Worm (Caenorhabditis elegans) whole organism, L3 larva: ENCODE measurements around the gene C02G6.3.

Experiments
- R02D3.7 ChIP-seq: fragments of 150-350 bp; optimal IDR thresholded peaks from 2 replicates; lab custom pipeline; 2014; ENCODE audit warnings: missing biosample characterization, missing genetic modification characterization
- ZK546.5 ChIP-seq: sonication (generic microtip); optimal IDR thresholded peaks from 2 replicates; lab custom pipeline; 2017; ENCODE audit warnings: missing biosample characterization, missing genetic modification characterization
- aly-2 ChIP-seq: fragments of 150-350 bp; optimal IDR thresholded peaks from 2 replicates; lab custom pipeline; 2014; ENCODE audit warnings: missing biosample characterization, missing genetic modification characterization
- ama-1 ChIP-seq: fragments of 150-350 bp; optimal IDR thresholded peaks from 2 replicates; lab custom pipeline; 2018
- ceh-16 ChIP-seq: sonication (generic microtip); optimal IDR thresholded peaks from 2 replicates; lab custom pipeline; 2017; ENCODE audit warnings: missing biosample characterization, missing genetic modification characterization
- ceh-28 ChIP-seq: fragments of 150-350 bp; optimal IDR thresholded peaks from 2 replicates; lab custom pipeline; 2014; ENCODE audit warnings: missing biosample characterization, missing genetic modification reagents, missing genetic modification characterization
- ceh-82 ChIP-seq: fragments of 150-350 bp; optimal IDR thresholded peaks from 2 replicates; lab custom pipeline; 2014; ENCODE audit warnings: missing biosample characterization, missing genetic modification characterization
- ceh-9 ChIP-seq: sonication (generic microtip); optimal IDR thresholded peaks from 2 replicates; lab custom pipeline; 2018; ENCODE audit warnings: missing biosample characterization, missing genetic modification characterization
- egl-27 ChIP-seq: sonication (generic microtip); optimal IDR thresholded peaks from 4 replicates; lab custom pipeline; 2017; ENCODE audit warnings: missing biosample characterization, missing genetic modification reagents, missing genetic modification characterization
- egl-5 ChIP-seq: fragments of 150-350 bp; optimal IDR thresholded peaks from 2 replicates; lab custom pipeline; 2017; ENCODE audit warnings: missing biosample characterization, missing genetic modification reagents, missing genetic modification characterization, inconsistent platforms
- elt-2 ChIP-seq: sonication (generic microtip); optimal IDR thresholded peaks from 2 replicates; lab custom pipeline; 2016; ENCODE audit warnings: missing genetic modification reagents, mild to moderate bottlenecking, missing genetic modification characterization, missing compliant biosample characterization
- elt-3 ChIP-seq, 3 experiments: fragments of 150-350 bp in 1 of 3; sonication (generic microtip) in 2 of 3; optimal IDR thresholded peaks; 2 replicates in 2 of 3; 4 replicates in 1 of 3; lab custom pipeline; 2014 to 2017; ENCODE audit warnings: missing biosample characterization in 3 of 3, missing genetic modification characterization in 3 of 3
- eor-1 ChIP-seq, 2 experiments: fragments of 150-350 bp; optimal IDR thresholded peaks; 2 replicates each; lab custom pipeline; 2014 to 2018; ENCODE audit warnings: missing biosample characterization in 2 of 2, missing genetic modification characterization in 2 of 2
- fkh-10 ChIP-seq: sonication (generic microtip); optimal IDR thresholded peaks from 2 replicates; lab custom pipeline; 2017; ENCODE audit warnings: missing biosample characterization, missing genetic modification reagents, missing genetic modification characterization
- fkh-2 ChIP-seq: fragments of 150-350 bp; optimal IDR thresholded peaks from 2 replicates; lab custom pipeline; 2014; ENCODE audit warnings: missing biosample characterization, missing genetic modification reagents, missing genetic modification characterization
- hmg-11 ChIP-seq: sonication (generic microtip); optimal IDR thresholded peaks from 2 replicates; lab custom pipeline; 2016; ENCODE audit warnings: missing genetic modification characterization, missing compliant biosample characterization
- jun-1 ChIP-seq: fragments of 150-350 bp; optimal IDR thresholded peaks from 2 replicates; lab custom pipeline; 2014; ENCODE audit warnings: missing biosample characterization, missing genetic modification reagents, missing genetic modification characterization
- lin-15B ChIP-seq: fragments of 150-350 bp; optimal IDR thresholded peaks from 2 replicates; lab custom pipeline; 2014; ENCODE audit warnings: missing biosample characterization, missing genetic modification characterization
- lsy-12 ChIP-seq: sonication (generic microtip); optimal IDR thresholded peaks from 2 replicates; lab custom pipeline; 2016; ENCODE audit warnings: mild to moderate bottlenecking, missing genetic modification characterization, missing compliant biosample characterization
- mdl-1 ChIP-seq: fragments of 150-350 bp; optimal IDR thresholded peaks from 2 replicates; lab custom pipeline; 2014; ENCODE audit warnings: missing biosample characterization, missing genetic modification characterization
- mml-1 ChIP-seq: fragments of 150-350 bp; sonication (generic microtip); optimal IDR thresholded peaks from 3 replicates; lab custom pipeline; 2014; ENCODE audit warnings: missing biosample characterization, missing genetic modification characterization
- nhr-11 ChIP-seq: fragments of 150-350 bp; optimal IDR thresholded peaks from 2 replicates; lab custom pipeline; 2014; ENCODE audit warnings: missing biosample characterization, missing genetic modification characterization
- nhr-12 ChIP-seq: fragments of 150-350 bp; optimal IDR thresholded peaks from 2 replicates; lab custom pipeline; 2014; ENCODE audit warnings: missing biosample characterization, missing genetic modification characterization
- nhr-23 ChIP-seq: fragments of 150-350 bp; optimal IDR thresholded peaks from 2 replicates; lab custom pipeline; 2014; ENCODE audit warnings: missing biosample characterization, missing genetic modification reagents, missing genetic modification characterization
- nhr-25 ChIP-seq: sonication (generic microtip); optimal IDR thresholded peaks from 2 replicates; lab custom pipeline; 2017; ENCODE audit warnings: missing biosample characterization, missing genetic modification characterization
- nhr-28 ChIP-seq: fragments of 150-350 bp; optimal IDR thresholded peaks from 2 replicates; lab custom pipeline; 2014; ENCODE audit warnings: missing biosample characterization, missing genetic modification characterization
- nhr-43 ChIP-seq: sonication (generic microtip); optimal IDR thresholded peaks from 2 replicates; lab custom pipeline; 2016; ENCODE audit warnings: mild to moderate bottlenecking, missing genetic modification characterization, missing compliant biosample characterization; ENCODE audit not compliant: poor library complexity, severe bottlenecking
- nhr-67 ChIP-seq: fragments of 150-350 bp; optimal IDR thresholded peaks from 2 replicates; lab custom pipeline; 2014; ENCODE audit warnings: missing biosample characterization, missing genetic modification characterization
- nhr-76 ChIP-seq: fragments of 150-350 bp; sonication (generic microtip); optimal IDR thresholded peaks from 5 replicates; lab custom pipeline; 2014; ENCODE audit warnings: missing biosample characterization, missing genetic modification characterization
- nhr-77 ChIP-seq: fragments of 150-350 bp; optimal IDR thresholded peaks from 2 replicates; lab custom pipeline; 2014; ENCODE audit warnings: missing biosample characterization, missing genetic modification characterization
- pqm-1 ChIP-seq: fragments of 150-350 bp; optimal IDR thresholded peaks from 2 replicates; lab custom pipeline; 2017; ENCODE audit warnings: missing biosample characterization, missing genetic modification characterization, inconsistent platforms
- skn-1 ChIP-seq: fragments of 150-350 bp; optimal IDR thresholded peaks from 2 replicates; lab custom pipeline; 2014; ENCODE audit warnings: missing biosample characterization, missing genetic modification characterization
- snpc-4 ChIP-seq: fragments of 150-350 bp; optimal IDR thresholded peaks from 2 replicates; lab custom pipeline; 2014; ENCODE audit warnings: missing biosample characterization, missing genetic modification characterization
- unc-39 ChIP-seq: sonication (generic microtip); optimal IDR thresholded peaks from 4 replicates; lab custom pipeline; 2017; ENCODE audit warnings: missing biosample characterization, missing genetic modification characterization
- zag-1 ChIP-seq: fragments of 150-350 bp; optimal IDR thresholded peaks from 2 replicates; lab custom pipeline; 2014; ENCODE audit warnings: missing biosample characterization, missing genetic modification characterization
- ztf-11 ChIP-seq: fragments of 150-350 bp; optimal IDR thresholded peaks from 2 replicates; lab custom pipeline; 2014; ENCODE audit warnings: missing biosample characterization, missing genetic modification characterization

Gene C02G6.3

DNA sequence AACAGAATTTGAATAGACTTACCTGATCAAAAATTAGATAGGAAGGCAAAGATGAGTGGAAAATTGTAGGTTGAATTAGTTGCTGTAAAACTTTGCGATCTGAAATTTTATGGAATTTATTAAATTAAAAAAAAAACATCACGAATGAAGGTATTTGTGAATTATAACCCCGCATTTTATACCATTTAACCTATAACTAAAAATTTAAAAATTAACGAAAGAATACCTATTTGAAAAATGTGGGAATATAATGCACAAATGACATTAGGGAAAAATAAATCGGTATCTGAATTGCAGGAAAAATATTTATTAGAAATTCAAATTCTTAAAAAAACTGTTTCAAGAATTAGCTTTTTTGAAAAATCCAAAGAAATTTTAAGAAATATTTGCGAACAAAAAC lies 10.9 kb upstream of the C02G6.3 start, which contains the start of gene F26F12.4:
Gene F26F12.4, minus strand, starts transcription at position 101 of the 400 bp plus-strand sequence.
- no peak for TF ChIP-seq ztf-11 (tag; lab: Kevin White, UChicago)
- TF ChIP-seq nhr-76 (tag; lab: Kevin White, UChicago), result no peak
- TF ChIP-seq elt-3 (tag; optimal IDR thresholded peaks at IDR 0.05; lab: Kevin White, UChicago), result no peak
- TF ChIP-seq nhr-43 (tag; lab: Kevin White, UChicago), result no peak
- TF ChIP-seq ceh-82 (tag; lab: Kevin White, UChicago), result no peak
- TF ChIP-seq nhr-25, result no peak
- TF ChIP-seq mdl-1 (tag; lab: Kevin White, UChicago), result no peak
- no peak for TF ChIP-seq nhr-23
- no peak for TF ChIP-seq ceh-28 (tag; lab: Kevin White, UChicago)
- no peak for TF ChIP-seq ceh-9 (tag; lab: Kevin White, UChicago)
- TF ChIP-seq pqm-1 (tag; lab: Kevin White, UChicago), result no peak
- no peak for TF ChIP-seq mml-1
- TF ChIP-seq hmg-11 (tag; lab: Kevin White, UChicago), result no peak
- TF ChIP-seq R02D3.7 (tag; lab: Kevin White, UChicago), result no peak
- TF ChIP-seq nhr-67 (tag; lab: Kevin White, UChicago), result no peak
- no peak for TF ChIP-seq snpc-4 (tag; lab: Kevin White, UChicago)
- TF ChIP-seq nhr-77 (tag; lab: Kevin White, UChicago), result no peak
- TF ChIP-seq nhr-28 (tag; lab: Kevin White, UChicago), result no peak
- TF ChIP-seq, all 47 proteins: peak for 0

DNA sequence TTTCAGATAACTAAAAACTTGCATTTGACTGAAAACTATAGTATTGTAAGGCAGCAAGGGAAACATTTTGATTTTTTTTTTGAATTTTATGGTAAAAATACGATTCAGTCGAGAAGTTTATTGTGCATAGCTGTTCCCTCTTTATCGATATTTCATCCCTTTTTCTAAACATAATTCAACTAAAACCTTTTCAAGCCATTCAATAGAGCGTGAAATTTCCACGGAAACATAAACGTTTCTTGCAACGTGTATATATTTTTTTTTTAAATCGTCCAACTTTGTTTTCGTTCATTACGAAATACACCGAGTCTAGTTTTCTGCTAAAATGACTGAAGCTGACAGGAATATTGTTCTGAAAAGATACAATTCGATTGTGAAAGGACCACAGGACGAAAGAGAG lies 8.4 kb upstream of the C02G6.3 start, which contains the start of gene C02G6.2:
Gene C02G6.2, plus strand, starts transcription at position 301 of the 400 bp plus-strand sequence.
- TF ChIP-seq lsy-12 (tag; lab: Kevin White, UChicago) (no peak), ceh-16 (tag; lab: Kevin White, UChicago) (no peak), fkh-10 (GFP tag; lab: Kevin White, UChicago) (no peak), ceh-28 (tag; lab: Kevin White, UChicago) (no peak), aly-2 (no peak), nhr-12 (tag; lab: Kevin White, UChicago) (no peak), nhr-67 (tag; lab: Kevin White, UChicago) (no peak), lin-15B (tag; lab: Kevin White, UChicago) (no peak), fkh-2 (tag; lab: Kevin White, UChicago) (no peak), ama-1 (lab: Kevin White, UChicago) (no peak), egl-5 (tag; lab: Kevin White, UChicago) (no peak), mdl-1 (tag; lab: Kevin White, UChicago) (no peak), ZK546.5 (tag; lab: Kevin White, UChicago) (no peak)

- TF ChIP-seq ceh-9 (tag; lab: Kevin White, UChicago) (no peak), ceh-28 (tag; lab: Kevin White, UChicago) (no peak), nhr-11 (tag; lab: Kevin White, UChicago) (no peak), jun-1 (tag; lab: Kevin White, UChicago) (no peak), pqm-1 (tag; lab: Kevin White, UChicago) (no peak), egl-27 (tag; lab: Kevin White, UChicago) (no peak), skn-1 (tag; lab: Kevin White, UChicago) (no peak), mdl-1 (tag; lab: Kevin White, UChicago) (no peak)
These were observed 3.2 kb upstream of the C02G6.3 start for ce11 chrV:5876966-5877365.

- TF ChIP-seq elt-2, result peak; percentile 66
- peak; percentile 75 for TF ChIP-seq pqm-1 (tag; lab: Kevin White, UChicago)
- TF ChIP-seq zag-1 (tag; lab: Kevin White, UChicago), result no peak
These were observed 2.3 kb downstream of the C02G6.3 start for ce11 chrV:5882429-5882828.

DNA sequence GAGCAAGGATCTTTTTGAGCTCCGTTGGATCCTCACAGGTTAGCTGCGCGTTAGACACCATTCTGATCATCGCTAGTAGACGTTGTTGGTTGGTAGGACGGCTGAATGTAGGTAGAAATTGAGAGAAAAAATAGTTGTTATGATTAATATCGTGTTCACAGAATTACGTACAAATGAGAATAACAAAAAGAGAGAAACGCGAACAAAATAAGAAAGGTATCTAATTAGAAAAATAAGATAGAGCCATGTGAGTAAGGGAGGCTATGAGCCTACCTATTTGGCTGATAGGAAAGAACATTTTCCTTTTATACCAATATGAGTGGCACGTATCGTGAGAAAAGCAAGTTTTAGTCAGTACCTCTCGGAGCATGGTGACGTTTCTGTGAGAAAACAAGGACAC lies 3.6 kb downstream of the C02G6.3 start, which contains the start of gene C04E6.8:
Gene C04E6.8, minus strand, starts transcription at position 101 of the 400 bp plus-strand sequence.
- TF ChIP-seq nhr-43 (tag; lab: Kevin White, UChicago), result no peak
- no peak for TF ChIP-seq pqm-1 (tag; lab: Kevin White, UChicago)
- no peak for TF ChIP-seq R02D3.7 (tag; lab: Kevin White, UChicago)
- no peak for TF ChIP-seq ceh-16 (tag; lab: Kevin White, UChicago)
- TF ChIP-seq skn-1 (tag; lab: Kevin White, UChicago), result no peak
- no peak for TF ChIP-seq ceh-82 (tag; lab: Kevin White, UChicago)
- no peak for TF ChIP-seq nhr-67 (tag; lab: Kevin White, UChicago)
- TF ChIP-seq eor-1 (tag; optimal IDR thresholded peaks at IDR 0.05; lab: Kevin White, UChicago), result no peak
- no peak for TF ChIP-seq mml-1
- TF ChIP-seq jun-1 (tag; lab: Kevin White, UChicago), result no peak
- TF ChIP-seq mdl-1 (tag; lab: Kevin White, UChicago), result no peak
- no peak for TF ChIP-seq unc-39 (tag; lab: Kevin White, UChicago)
